Fruit fly (Drosophila melanogaster): ENCODE data around the gene CG12499.
A peak's percentile ranks its signal among the peaks of the same experiment; 100 is the strongest.

Gene CG12499

dm6 chr3R:22487037-22487492 is 40.7 kb upstream of the CG12499 start, which contains the start of gene Pfdn5 (continued):
- TF ChIP-seq CG4328 (GFP tag; optimal IDR thresholded peaks at IDR 0.05) = no peak
- TF ChIP-seq CG12391 (tag; optimal IDR thresholded peaks at IDR 0.05) = no peak
- no peak for TF ChIP-seq pnt (GFP tag; optimal IDR thresholded peaks at IDR 0.05)
- TF ChIP-seq CG8388 (GFP tag; optimal IDR thresholded peaks at IDR 0.05) = no peak
- no peak for TF ChIP-seq gcm (GFP tag; optimal IDR thresholded peaks at IDR 0.05)
- TF ChIP-seq CG2889 (GFP tag; IDR thresholded peaks at IDR 0.05) = no peak
- no peak for TF ChIP-seq Ssrp (tag; optimal IDR thresholded peaks at IDR 0.05)
- no peak for TF ChIP-seq Six4 (GFP tag; optimal IDR thresholded peaks at IDR 0.05)
- TF ChIP-seq kay (GFP tag; optimal IDR thresholded peaks at IDR 0.05) = peak; percentile 93
- no peak for TF ChIP-seq CG12071 (GFP tag; optimal IDR thresholded peaks at IDR 0.05)
- no peak for TF ChIP-seq Awh (GFP tag; IDR thresholded peaks at IDR 0.05)
- TF ChIP-seq unpg (GFP tag; optimal IDR thresholded peaks at IDR 0.05) = no peak
- TF ChIP-seq hb (GFP tag; IDR thresholded peaks at IDR 0.05; ENCODE audit: partially characterized antibody) = peak; percentile 86
- no peak for TF ChIP-seq gt (GFP tag; IDR thresholded peaks at IDR 0.05)
- TF ChIP-seq Poxn (GFP tag; IDR thresholded peaks at IDR 0.05) = no peak
- no peak for TF ChIP-seq CG4854 (GFP tag; optimal IDR thresholded peaks at IDR 0.05)
- no peak for TF ChIP-seq Rx (GFP tag; IDR thresholded peaks at IDR 0.05)
- TF ChIP-seq CG7963 (GFP tag; IDR thresholded peaks at IDR 0.05; ENCODE audit: partially characterized antibody) = peak; percentile 89
- TF ChIP-seq CG34224 (GFP tag; IDR thresholded peaks at IDR 0.05; ENCODE audit: partially characterized antibody) = peak; percentile 88
- no peak for TF ChIP-seq ERR (GFP tag; optimal IDR thresholded peaks at IDR 0.05)
- TF ChIP-seq Meics (GFP tag; optimal IDR thresholded peaks at IDR 0.05) = no peak
- no peak for TF ChIP-seq CG34376 (GFP tag; optimal IDR thresholded peaks at IDR 0.05)
- TF ChIP-seq Dbx (GFP tag; IDR thresholded peaks at IDR 0.05) = no peak
- no peak for TF ChIP-seq al (GFP tag; IDR thresholded peaks at IDR 0.05)
- TF ChIP-seq fd3F (GFP tag; optimal IDR thresholded peaks at IDR 0.05) = no peak
- no peak for TF ChIP-seq NC2α (GFP tag; optimal IDR thresholded peaks at IDR 0.05)
- TF ChIP-seq CG7928 (GFP tag; optimal IDR thresholded peaks at IDR 0.05) = peak; percentile 53
- no peak for TF ChIP-seq CG2202 (tag; optimal IDR thresholded peaks at IDR 0.05)
- peak; percentile 93 for TF ChIP-seq HLH4C (GFP tag; IDR thresholded peaks at IDR 0.05; ENCODE audit: partially characterized antibody)
- TF ChIP-seq chm (GFP tag; IDR thresholded peaks at IDR 0.05) = no peak
- TF ChIP-seq CG11695 (GFP tag; IDR thresholded peaks at IDR 0.05) = no peak
- TF ChIP-seq CG15696 (tag; optimal IDR thresholded peaks at IDR 0.05) = no peak
- TF ChIP-seq CG4424 (GFP tag; optimal IDR thresholded peaks at IDR 0.05) = no peak
- TF ChIP-seq CG13894 (tag; optimal IDR thresholded peaks at IDR 0.05) = no peak
- TF ChIP-seq Opbp (GFP tag; IDR thresholded peaks at IDR 0.05; ENCODE audit: partially characterized antibody) = peak; percentile 83
- no peak for TF ChIP-seq BtbVII (GFP tag; optimal IDR thresholded peaks at IDR 0.05)
- peak; percentile 93 for TF ChIP-seq Dp (GFP tag; optimal IDR thresholded peaks at IDR 0.05)
- no peak for TF ChIP-seq mirr (GFP tag; optimal IDR thresholded peaks at IDR 0.05)
- TF ChIP-seq CG15601 (tag; optimal IDR thresholded peaks at IDR 0.05) = peak; percentile 99
- TF ChIP-seq tap (tag; optimal IDR thresholded peaks at IDR 0.05) = no peak
- no peak for TF ChIP-seq peb (GFP tag; IDR thresholded peaks at IDR 0.05)
- TF ChIP-seq eyg (GFP tag; optimal IDR thresholded peaks at IDR 0.05) = no peak
- no peak for TF ChIP-seq CG1647 (GFP tag; optimal IDR thresholded peaks at IDR 0.05)
- no peak for TF ChIP-seq HLH54F (GFP tag; optimal IDR thresholded peaks at IDR 0.05)
- TF ChIP-seq CG2120 (GFP tag; optimal IDR thresholded peaks at IDR 0.05) = peak; percentile 49
- TF ChIP-seq CG7786 (GFP tag; optimal IDR thresholded peaks at IDR 0.05) = no peak
- TF ChIP-seq CG30431 (GFP tag; optimal IDR thresholded peaks at IDR 0.05) = no peak
- TF ChIP-seq CG12659 (GFP tag; optimal IDR thresholded peaks at IDR 0.05) = peak; percentile 72
- TF ChIP-seq CG15514 (GFP tag; optimal IDR thresholded peaks at IDR 0.05) = peak; percentile 73
- no peak for TF ChIP-seq CG4707 (GFP tag; optimal IDR thresholded peaks at IDR 0.05)
- TF ChIP-seq nom (GFP tag; optimal IDR thresholded peaks at IDR 0.05) = no peak
